Worm (Caenorhabditis elegans) whole organism, young adult: Measurements from ENCODE around the gene ZK757.2.

Experiments
- C06A6.2 ChIP-seq: fragments of 200-800 bp; sonication (Bioruptor generic); conservative IDR thresholded peaks from 2 replicates; pipeline ENCODE4 v1.3.6; 2022; ENCODE audit warnings: missing genetic modification characterization, missing compliant biosample characterization
- C17E4.6 ChIP-seq: fragments of 200-800 bp; sonication (Bioruptor generic); IDR thresholded peaks from 2 replicates; pipeline ENCODE4 v1.3.6; 2022; ENCODE audit warnings: missing genetic modification reagents, missing genetic modification characterization, missing compliant biosample characterization
- F37B4.10 ChIP-seq: fragments of 200-800 bp; sonication (Bioruptor generic); IDR thresholded peaks from 2 replicates; pipeline ENCODE4 v1.3.6; 2022; ENCODE audit warnings: missing genetic modification characterization, missing compliant biosample characterization
- Y53G8AR.9 ChIP-seq: fragments of 200-800 bp; sonication (Bioruptor generic); conservative IDR thresholded peaks from 2 replicates; pipeline ENCODE4 v1.3.6; 2022; ENCODE audit warnings: missing genetic modification reagents, missing genetic modification characterization, missing compliant biosample characterization
- Y56A3A.18 ChIP-seq: fragments of 200-800 bp; sonication (Bioruptor generic); IDR thresholded peaks from 2 replicates; pipeline ENCODE4 v1.3.6; 2022; ENCODE audit warnings: missing genetic modification reagents, missing genetic modification characterization, missing compliant biosample characterization
- Y67H2A.10 ChIP-seq: fragments of 200-800 bp; sonication (Bioruptor generic); conservative IDR thresholded peaks from 2 replicates; pipeline ENCODE4 v1.3.6; 2022; ENCODE audit warnings: missing genetic modification reagents, missing genetic modification characterization, missing compliant biosample characterization
- Y79H2A.3 ChIP-seq: fragments of 200-800 bp; sonication (Bioruptor generic); conservative IDR thresholded peaks from 2 replicates; pipeline ENCODE4 v1.3.6; 2022; ENCODE audit warnings: missing genetic modification reagents, missing genetic modification characterization, missing compliant biosample characterization
- akir-1 ChIP-seq: fragments of 200-800 bp; sonication (Bioruptor generic); optimal IDR thresholded peaks from 2 replicates; lab custom pipeline; 2018; ENCODE audit warnings: mild to moderate bottlenecking, missing genetic modification characterization, moderate library complexity, missing compliant biosample characterization
- atf-7 ChIP-seq: sonication (generic microtip); optimal IDR thresholded peaks from 2 replicates; lab custom pipeline; 2017; ENCODE audit warnings: mild to moderate bottlenecking, missing genetic modification characterization, missing compliant biosample characterization
- attf-5 ChIP-seq: fragments of 200-800 bp; sonication (Bioruptor generic); optimal IDR thresholded peaks from 2 replicates; lab custom pipeline; 2018; ENCODE audit warnings: mild to moderate bottlenecking, missing genetic modification characterization, missing compliant biosample characterization
- cebp-2 ChIP-seq: fragments of 200-800 bp; sonication (Bioruptor generic); IDR thresholded peaks from 2 replicates; pipeline ENCODE4 v1.3.6; 2022; ENCODE audit warnings: missing genetic modification characterization, missing compliant biosample characterization
- ceh-100 ChIP-seq: fragments of 200-800 bp; sonication (Bioruptor generic); IDR thresholded peaks from 2 replicates; pipeline ENCODE4 v1.3.6; 2022; ENCODE audit warnings: missing genetic modification reagents, missing genetic modification characterization, missing compliant biosample characterization
- ceh-40 ChIP-seq: fragments of 200-800 bp; sonication (Bioruptor generic); IDR thresholded peaks from 2 replicates; pipeline ENCODE4 v1.3.6; 2022; ENCODE audit warnings: missing genetic modification characterization, missing compliant biosample characterization
- ceh-58 ChIP-seq: fragments of 200-800 bp; sonication (Bioruptor generic); IDR thresholded peaks from 2 replicates; pipeline ENCODE4 v1.3.6; 2022; ENCODE audit warnings: missing genetic modification characterization, missing compliant biosample characterization
- dox-1 ChIP-seq: fragments of 200-800 bp; sonication (Bioruptor generic); IDR thresholded peaks from 2 replicates; pipeline ENCODE4 v1.3.6; 2022; ENCODE audit warnings: missing genetic modification reagents, missing genetic modification characterization, missing compliant biosample characterization
- egl-18 ChIP-seq: fragments of 200-800 bp; sonication (Bioruptor generic); IDR thresholded peaks from 2 replicates; pipeline ENCODE4 v1.3.6; 2022; ENCODE audit warnings: missing genetic modification reagents, missing genetic modification characterization, missing compliant biosample characterization
- ekl-4 ChIP-seq: fragments of 200-800 bp; sonication (Bioruptor generic); IDR thresholded peaks from 2 replicates; pipeline ENCODE4 v1.3.6; 2022; ENCODE audit warnings: missing genetic modification reagents, missing genetic modification characterization, missing compliant biosample characterization
- him-1 ChIP-seq: sonication (generic microtip); optimal IDR thresholded peaks from 2 replicates; lab custom pipeline; 2016; ENCODE audit warnings: missing genotype, missing genetic modification reagents, missing genetic modification characterization, missing compliant biosample characterization
- hlh-26 ChIP-seq: fragments of 200-800 bp; sonication (Bioruptor generic); conservative IDR thresholded peaks from 2 replicates; pipeline ENCODE4 v1.3.6; 2022; ENCODE audit warnings: missing genetic modification reagents, missing genetic modification characterization, missing compliant biosample characterization
- hmg-1.2 ChIP-seq: fragments of 200-800 bp; sonication (Bioruptor generic); IDR thresholded peaks from 2 replicates; pipeline ENCODE4 v1.3.6; 2022; ENCODE audit warnings: missing genetic modification reagents, missing genetic modification characterization, missing compliant biosample characterization
- lin-40 ChIP-seq: sonication (generic microtip); optimal IDR thresholded peaks from 2 replicates; lab custom pipeline; 2016; ENCODE audit warnings: missing genetic modification characterization, mild to moderate bottlenecking, missing compliant biosample characterization, missing genotype, missing genetic modification reagents
- lsl-1 ChIP-seq: fragments of 200-800 bp; sonication (Bioruptor generic); optimal IDR thresholded peaks from 2 replicates; lab custom pipeline; 2018; ENCODE audit warnings: mild to moderate bottlenecking, missing genetic modification characterization, moderate library complexity, missing compliant biosample characterization
- madf-10 ChIP-seq: sonication (generic microtip); optimal IDR thresholded peaks from 2 replicates; lab custom pipeline; 2016; ENCODE audit warnings: mild to moderate bottlenecking, missing genetic modification characterization, missing compliant biosample characterization
- mcd-1 ChIP-seq: fragments of 200-800 bp; sonication (Bioruptor generic); IDR thresholded peaks from 2 replicates; pipeline ENCODE4 v1.3.6; 2022; ENCODE audit warnings: missing genetic modification reagents, missing genetic modification characterization, missing compliant biosample characterization
- mel-28 ChIP-seq: sonication (generic microtip); optimal IDR thresholded peaks from 2 replicates; lab custom pipeline; 2016; ENCODE audit warnings: borderline replicate concordance, mild to moderate bottlenecking, missing genetic modification characterization, missing compliant biosample characterization
- nfya-1 ChIP-seq: sonication (generic microtip); optimal IDR thresholded peaks from 2 replicates; lab custom pipeline; 2017; ENCODE audit warnings: antibody characterized with exemption, missing compliant biosample characterization, missing genetic modification characterization, borderline replicate concordance; ENCODE audit not compliant: insufficient read depth
- nfya-2 ChIP-seq: fragments of 200-800 bp; sonication (Bioruptor generic); IDR thresholded peaks from 2 replicates; pipeline ENCODE4 v1.3.6; 2022; ENCODE audit warnings: missing genetic modification reagents, missing genetic modification characterization, missing compliant biosample characterization
- nfyb-1 ChIP-seq: fragments of 200-800 bp; sonication (Bioruptor generic); IDR thresholded peaks from 2 replicates; pipeline ENCODE4 v1.3.6; 2022; ENCODE audit warnings: missing genetic modification reagents, missing genetic modification characterization, missing compliant biosample characterization
- nhr-120 ChIP-seq: fragments of 200-800 bp; sonication (Bioruptor generic); IDR thresholded peaks from 2 replicates; pipeline ENCODE4 v1.3.6; 2022; ENCODE audit warnings: missing genetic modification characterization, missing compliant biosample characterization
- nhr-179 ChIP-seq: sonication (generic microtip); optimal IDR thresholded peaks from 2 replicates; lab custom pipeline; 2016; ENCODE audit warnings: mild to moderate bottlenecking, missing genetic modification characterization, missing compliant biosample characterization
- nhr-80 ChIP-seq: sonication (generic microtip); optimal IDR thresholded peaks from 2 replicates; lab custom pipeline; 2016; ENCODE audit warnings: missing genetic modification characterization, missing compliant biosample characterization
- nhr-90 ChIP-seq: sonication (generic microtip); optimal IDR thresholded peaks from 2 replicates; lab custom pipeline; 2016; ENCODE audit warnings: missing genotype, mild to moderate bottlenecking, missing genetic modification characterization, missing compliant biosample characterization
- rcor-1 ChIP-seq: fragments of 200-800 bp; sonication (Bioruptor generic); IDR thresholded peaks from 2 replicates; pipeline ENCODE4 v1.3.6; 2022; ENCODE audit warnings: missing genetic modification reagents, missing genetic modification characterization, missing compliant biosample characterization
- rec-8 ChIP-seq, 2 experiments: sonication (generic microtip); optimal IDR thresholded peaks; 2 replicates each; lab custom pipeline; 2016; ENCODE audit warnings: mild to moderate bottlenecking in 2 of 2, missing genetic modification characterization in 2 of 2, missing genetic modification reagents in 2 of 2, missing genotype in 2 of 2, missing biosample characterization in 1 of 2, missing compliant biosample characterization in 1 of 2, moderate library complexity in 1 of 2
- sdz-38 ChIP-seq: sonication (generic microtip); optimal IDR thresholded peaks from 2 replicates; lab custom pipeline; 2016; ENCODE audit warnings: missing genotype, missing genetic modification characterization, missing compliant biosample characterization
- snpc-3.4 ChIP-seq: sonication (generic microtip); optimal IDR thresholded peaks from 2 replicates; lab custom pipeline; 2017; ENCODE audit warnings: missing genetic modification characterization, mild to moderate bottlenecking, missing compliant biosample characterization, antibody characterized with exemption, moderate library complexity, missing genotype, missing genetic modification reagents
- snpc-4 ChIP-seq, 5 experiments: fragments of 150-350 bp in 1 of 5; sonication (generic microtip) in 4 of 5; optimal IDR thresholded peaks; 2 replicates each; lab custom pipeline; 2014 to 2018; ENCODE audit warnings: missing genetic modification characterization in 5 of 5, missing biosample characterization in 3 of 5, antibody characterized with exemption in 2 of 5, mild to moderate bottlenecking in 2 of 5, missing compliant biosample characterization in 2 of 5, missing genotype in 2 of 5, moderate library complexity in 2 of 5, missing genetic modification reagents in 1 of 5
- somi-1 ChIP-seq: fragments of 200-800 bp; sonication (Bioruptor generic); optimal IDR thresholded peaks from 2 replicates; lab custom pipeline; 2018; ENCODE audit warnings: mild to moderate bottlenecking, missing genetic modification characterization, missing compliant biosample characterization
- tbp1 ChIP-seq: fragments of 200-800 bp; sonication (Bioruptor generic); optimal IDR thresholded peaks from 2 replicates; lab custom pipeline; 2018; ENCODE audit warnings: mild to moderate bottlenecking, missing genetic modification characterization, missing compliant biosample characterization
- tlf-1 ChIP-seq: fragments of 200-800 bp; sonication (Bioruptor generic); optimal IDR thresholded peaks from 2 replicates; lab custom pipeline; 2018; ENCODE audit warnings: mild to moderate bottlenecking, missing genetic modification characterization, missing compliant biosample characterization
- unc-130 ChIP-seq: sonication (generic microtip); optimal IDR thresholded peaks from 2 replicates; lab custom pipeline; 2016; ENCODE audit warnings: missing genetic modification reagents, missing genetic modification characterization, missing compliant biosample characterization
- ztf-25 ChIP-seq: fragments of 200-800 bp; sonication (Bioruptor generic); IDR thresholded peaks from 2 replicates; pipeline ENCODE4 v1.3.6; 2022; ENCODE audit warnings: missing genetic modification reagents, missing genetic modification characterization, missing compliant biosample characterization
- ztf-26 ChIP-seq: sonication (generic microtip); optimal IDR thresholded peaks from 2 replicates; lab custom pipeline; 2017; ENCODE audit warnings: missing genetic modification characterization, missing compliant biosample characterization
- ztf-28 ChIP-seq: fragments of 200-800 bp; sonication (Bioruptor generic); IDR thresholded peaks from 2 replicates; pipeline ENCODE4 v1.3.6; 2022; ENCODE audit warnings: missing genetic modification reagents, missing genetic modification characterization, missing compliant biosample characterization

ZK757.2 gene

DNA sequence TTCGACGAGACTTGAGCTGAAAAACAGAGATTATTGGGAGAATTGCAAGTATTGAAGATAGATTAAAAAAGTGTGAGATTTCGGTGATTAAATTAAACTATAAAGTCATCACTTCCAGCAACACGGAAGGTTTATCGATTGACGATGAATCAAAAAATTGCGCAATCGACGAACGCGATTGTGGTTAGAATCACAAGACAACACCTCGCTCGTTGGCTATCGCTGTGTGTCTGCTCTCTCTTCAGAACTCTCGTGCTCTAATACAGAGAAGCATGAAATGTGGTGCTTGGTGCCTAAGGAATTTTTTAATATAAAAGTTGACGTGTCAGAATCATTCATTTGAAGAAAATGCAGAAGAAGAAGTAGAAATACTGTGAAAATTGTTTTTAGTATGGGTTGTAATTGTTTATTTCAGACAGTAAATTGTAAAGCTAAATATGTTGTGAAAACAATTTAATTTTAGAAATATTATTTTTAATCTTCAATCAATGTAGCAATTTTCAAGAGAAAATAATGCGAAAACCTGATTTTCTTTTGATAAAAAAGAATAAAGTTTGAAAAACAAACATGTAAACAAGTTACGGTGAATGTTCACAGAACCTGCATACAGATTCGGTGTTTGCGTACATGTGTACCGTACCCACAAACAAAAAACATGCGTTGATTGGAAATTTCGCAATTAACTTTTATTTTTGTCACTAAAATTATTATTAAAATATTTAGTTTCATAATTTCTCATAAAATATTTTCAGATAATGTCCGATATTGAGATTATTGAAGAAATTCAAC, 51.4 kb downstream of the ZK757.2 start, which contains the start of the genes ZK632.10 and ZK632.11 (continued):
- peak; percentile 56 for TF ChIP-seq nhr-80 (tag; lab: Kevin White, UChicago)
- no peak for TF ChIP-seq egl-18 (GFP tag; lab: Robert Waterston, UW)
- TF ChIP-seq snpc-4 (GFP tag; optimal IDR thresholded peaks at IDR 0.05; lab: Kevin White, UChicago): no peak
- TF ChIP-seq snpc-4 (tag; optimal IDR thresholded peaks at IDR 0.05; lab: Kevin White, UChicago): peak in 2 of 4 experiments; percentile 16 to 42
- TF ChIP-seq lin-40 (tag; lab: Kevin White, UChicago): no peak
- TF ChIP-seq tbp1 (GFP tag; lab: Kevin White, UChicago): no peak
- no peak for TF ChIP-seq ztf-25
- TF ChIP-seq ztf-28 (GFP tag; lab: Robert Waterston, UW): no peak
- no peak for TF ChIP-seq mcd-1 (GFP tag; lab: Robert Waterston, UW)
- TF ChIP-seq ceh-58 (GFP tag; lab: Robert Waterston, UW): no peak
- no peak for TF ChIP-seq nhr-120 (GFP tag; lab: Robert Waterston, UW)
- no peak for TF ChIP-seq Y56A3A.18 (GFP tag; lab: Robert Waterston, UW)
- no peak for TF ChIP-seq ceh-40 (GFP tag; lab: Robert Waterston, UW)
- no peak for TF ChIP-seq akir-1 (GFP tag; lab: Kevin White, UChicago)
- TF ChIP-seq madf-10 (tag; lab: Kevin White, UChicago): no peak
- peak; percentile 39; the same call in 1 of the 2 replicates for TF ChIP-seq Y53G8AR.9 (GFP tag; lab: Robert Waterston, UW)
- TF ChIP-seq cebp-2 (GFP tag; lab: Robert Waterston, UW): no peak
- no peak for TF ChIP-seq C17E4.6
- no peak for TF ChIP-seq him-1
- TF ChIP-seq nhr-179 (tag; lab: Kevin White, UChicago): no peak
- TF ChIP-seq F37B4.10: no peak
- TF ChIP-seq Y67H2A.10 (GFP tag; lab: Robert Waterston, UW): no peak
- TF ChIP-seq atf-7: no peak
- TF ChIP-seq nfyb-1: peak; percentile 49; the same call in 1 of the 2 replicates
- TF ChIP-seq attf-5 (GFP tag; lab: Kevin White, UChicago): peak; percentile 17
- no peak for TF ChIP-seq nhr-90 (tag; lab: Kevin White, UChicago)
- no peak for TF ChIP-seq mel-28 (tag; lab: Kevin White, UChicago)
- TF ChIP-seq sdz-38 (tag; lab: Kevin White, UChicago): no peak
- TF ChIP-seq nfya-1 (tag; lab: Kevin White, UChicago): no peak
- TF ChIP-seq ztf-26 (tag; lab: Kevin White, UChicago): no peak
- no peak for TF ChIP-seq snpc-3.4 (tag; lab: Kevin White, UChicago)
- TF ChIP-seq somi-1 (GFP tag; lab: Kevin White, UChicago): no peak
- no peak for TF ChIP-seq rec-8 (tag; optimal IDR thresholded peaks at IDR 0.05; lab: Kevin White, UChicago)
- no peak for TF ChIP-seq Y79H2A.3 (GFP tag; lab: Robert Waterston, UW)
- TF ChIP-seq dox-1: 0 out of 2 replicates have a peak, but pooled peaks have one; percentile 20
- TF ChIP-seq lsl-1 (GFP tag; lab: Kevin White, UChicago): peak; percentile 83
- peak; percentile 50; the same call in 1 of the 2 replicates for TF ChIP-seq rcor-1 (GFP tag; lab: Robert Waterston, UW)

DNA sequence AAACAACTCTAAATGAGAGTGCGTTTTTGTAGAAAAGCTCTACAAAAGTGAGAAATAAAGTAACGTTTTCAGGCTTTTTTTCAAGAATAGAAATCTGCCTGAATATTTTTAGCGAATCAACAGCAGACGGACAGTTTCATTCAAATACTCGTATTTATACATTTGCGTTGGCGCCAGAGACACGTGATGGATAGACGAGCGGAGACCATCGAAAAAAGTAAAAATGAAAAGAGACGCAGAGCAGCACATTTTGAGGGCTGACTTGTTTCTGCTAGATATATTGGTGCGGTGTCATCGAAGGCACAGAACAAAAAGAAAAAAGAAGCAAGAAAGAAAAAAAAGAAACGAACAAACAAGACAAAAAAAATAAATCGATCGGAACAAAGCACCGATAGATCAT, 52.7 kb downstream of the ZK757.2 start:
- TF ChIP-seq snpc-3.4 (tag; lab: Kevin White, UChicago) (no peak), ceh-100 (no peak), hmg-1.2 (GFP tag; lab: Robert Waterston, UW) (0 out of 2 replicates have a peak, but pooled peaks have one; percentile 25), F37B4.10 (no peak), nhr-80 (tag; lab: Kevin White, UChicago) (peak; percentile 11), ceh-58 (GFP tag; lab: Robert Waterston, UW) (no peak), madf-10 (tag; lab: Kevin White, UChicago) (no peak), ztf-26 (tag; lab: Kevin White, UChicago) (no peak), hlh-26 (no peak), lsl-1 (GFP tag; lab: Kevin White, UChicago) (no peak), ztf-28 (GFP tag; lab: Robert Waterston, UW) (no peak), Y79H2A.3 (GFP tag; lab: Robert Waterston, UW) (no peak), egl-18 (GFP tag; lab: Robert Waterston, UW) (no peak), nfya-2 (no peak), ekl-4 (GFP tag; lab: Robert Waterston, UW) (0 out of 2 replicates have a peak, but pooled peaks have one; percentile 35), cebp-2 (GFP tag; lab: Robert Waterston, UW) (no peak), tlf-1 (GFP tag; lab: Kevin White, UChicago) (peak; percentile 30), Y67H2A.10 (GFP tag; lab: Robert Waterston, UW) (no peak), C06A6.2 (no peak), unc-130 (GFP tag; lab: Kevin White, UChicago) (no peak)
